Fruit fly (Drosophila melanogaster) whole organism, adult: ENCODE data around the gene CG18262.

Experiments
- CG11617 ChIP-seq: fragments of 200-800 bp; sonication (Bioruptor generic); optimal IDR thresholded peaks from 2 replicates; lab custom pipeline; 2017; ENCODE audit warnings: mild to moderate bottlenecking, missing biosample characterization, missing genetic modification reagents, missing genetic modification characterization
- CG12768 ChIP-seq: fragments of 200-800 bp; sonication (Bioruptor generic); optimal IDR thresholded peaks from 2 replicates; lab custom pipeline; 2017; ENCODE audit warnings: missing biosample characterization, missing genetic modification characterization, mild to moderate bottlenecking, moderate library complexity, missing genetic modification reagents
- CG14711 ChIP-seq: fragments of 200-800 bp; sonication (Bioruptor generic); optimal IDR thresholded peaks from 2 replicates; lab custom pipeline; 2018; ENCODE audit warnings: missing biosample characterization, mild to moderate bottlenecking, missing genetic modification characterization, moderate library complexity
- CG1620 ChIP-seq: fragments of 200-800 bp; sonication (Bioruptor generic); optimal IDR thresholded peaks from 2 replicates; lab custom pipeline; 2016; ENCODE audit warnings: missing biosample characterization, missing genetic modification characterization
- CG33017 ChIP-seq: fragments of 200-800 bp; sonication (Bioruptor generic); optimal IDR thresholded peaks from 2 replicates; lab custom pipeline; 2018; ENCODE audit warnings: missing biosample characterization, mild to moderate bottlenecking, missing genetic modification characterization, moderate library complexity
- CG5204 ChIP-seq: fragments of 200-800 bp; sonication (Bioruptor generic); optimal IDR thresholded peaks from 2 replicates; lab custom pipeline; 2016; ENCODE audit warnings: missing biosample characterization, missing genetic modification characterization
- CG7045 ChIP-seq: fragments of 200-800 bp; sonication (Bioruptor generic); optimal IDR thresholded peaks from 2 replicates; lab custom pipeline; 2017; ENCODE audit warnings: missing biosample characterization, mild to moderate bottlenecking, missing genetic modification characterization
- CG7101 ChIP-seq: fragments of 200-800 bp; sonication (Bioruptor generic); optimal IDR thresholded peaks from 2 replicates; lab custom pipeline; 2018; ENCODE audit warnings: missing biosample characterization, mild to moderate bottlenecking, missing genetic modification characterization, moderate library complexity
- Clk ChIP-seq: fragments of 200-800 bp; sonication (Bioruptor generic); optimal IDR thresholded peaks from 2 replicates; lab custom pipeline; 2017; ENCODE audit warnings: missing biosample characterization, missing genetic modification characterization
- Crg-1 ChIP-seq: fragments of 200-800 bp; sonication (Bioruptor generic); optimal IDR thresholded peaks from 2 replicates; lab custom pipeline; 2016; ENCODE audit warnings: missing biosample characterization, missing genetic modification characterization
- Hr96 ChIP-seq: fragments of 200-800 bp; sonication (Bioruptor generic); optimal IDR thresholded peaks from 2 replicates; lab custom pipeline; 2016; ENCODE audit warnings: missing biosample characterization, missing genetic modification characterization
- Mnt ChIP-seq: fragments of 200-800 bp; sonication (Bioruptor generic); optimal IDR thresholded peaks from 2 replicates; lab custom pipeline; 2016; ENCODE audit warnings: missing biosample characterization, mild to moderate bottlenecking, missing genetic modification characterization
- bab1 ChIP-seq: fragments of 200-800 bp; sonication (Bioruptor generic); optimal IDR thresholded peaks from 3 replicates; lab custom pipeline; 2019; ENCODE audit warnings: missing biosample characterization, mild to moderate bottlenecking, missing genetic modification characterization, moderate library complexity
- cic ChIP-seq: fragments of 200-800 bp; sonication (Bioruptor generic); optimal IDR thresholded peaks from 2 replicates; lab custom pipeline; 2017; ENCODE audit warnings: missing biosample characterization, mild to moderate bottlenecking, missing genetic modification characterization, moderate library complexity
- cnc ChIP-seq, 2 experiments: fragments of >200 bp; optimal IDR thresholded peaks; 2 replicates each; lab custom pipeline; 2017
- kay ChIP-seq: fragments of 200-800 bp; sonication (Bioruptor generic); peaks from one replicate; lab custom pipeline; 2016; ENCODE audit warnings: missing biosample characterization, missing genetic modification characterization, borderline replicate concordance
- ovo ChIP-seq: fragments of 200-800 bp; sonication (Bioruptor generic); optimal IDR thresholded peaks from 2 replicates; lab custom pipeline; 2016; ENCODE audit warnings: missing biosample characterization, missing genetic modification characterization
- pad ChIP-seq: fragments of 200-800 bp; sonication (Bioruptor generic); optimal IDR thresholded peaks from 3 replicates; lab custom pipeline; 2017; ENCODE audit warnings: missing biosample characterization, missing genetic modification characterization, mild to moderate bottlenecking, moderate library complexity, missing genetic modification reagents
- tj ChIP-seq: fragments of 200-800 bp; sonication (Bioruptor generic); optimal IDR thresholded peaks from 3 replicates; lab custom pipeline; 2017; ENCODE audit warnings: missing biosample characterization, mild to moderate bottlenecking, missing genetic modification characterization, moderate library complexity
- toe ChIP-seq: fragments of 200-800 bp; sonication (Bioruptor generic); optimal IDR thresholded peaks from 2 replicates; lab custom pipeline; 2016; ENCODE audit warnings: missing biosample characterization, missing genetic modification characterization

CG18262 gene

dm6 chrX:8145501-8146157 lies 7.1 kb upstream of the CG18262 start, which contains the start of the genes alpha-PheRS and CG2129:
Gene alpha-PheRS, minus strand, starts transcription at chrX:8145602.
Gene CG2129, plus strand, starts transcription at chrX:8145839.
- TF ChIP-seq CG12768 (GFP tag; lab: Kevin White, UChicago): no peak
- TF ChIP-seq Crg-1 (GFP tag; lab: Kevin White, UChicago): peak; percentile 22
- TF ChIP-seq tj (GFP tag; lab: Kevin White, UChicago): peak; percentile 43
- TF ChIP-seq CG14711 (tag; lab: Kevin White, UChicago): peak; percentile 66
- peak; percentile 57 for TF ChIP-seq CG11617 (GFP tag; lab: Kevin White, UChicago)
- peak; percentile 44 for TF ChIP-seq CG1620 (GFP tag; lab: Kevin White, UChicago)
- peak; percentile 77 for TF ChIP-seq bab1 (GFP tag; lab: Kevin White, UChicago)
- TF ChIP-seq CG33017 (tag; lab: Kevin White, UChicago): no peak
- TF ChIP-seq Mnt (GFP tag; lab: Kevin White, UChicago): peak; percentile 73
- peak; percentile 13 for TF ChIP-seq pad (GFP tag; lab: Kevin White, UChicago)
- no peak for TF ChIP-seq CG7045 (GFP tag; lab: Kevin White, UChicago)
- peak; percentile 61 for TF ChIP-seq CG7101 (tag; lab: Kevin White, UChicago)

- no peak for TF ChIP-seq tj (GFP tag; lab: Kevin White, UChicago)
- no peak for TF ChIP-seq cic (GFP tag; lab: Kevin White, UChicago)
- TF ChIP-seq ovo: no peak
These were observed 5.1 kb upstream of the CG18262 start, which contains the start of gene CG15336 for dm6 chrX:8147649-8148048. Gene CG15336, plus strand, starts transcription at chrX:8147949.

- TF ChIP-seq CG1620 (GFP tag; lab: Kevin White, UChicago) (no peak), CG7045 (GFP tag; lab: Kevin White, UChicago) (no peak), toe (GFP tag; lab: Kevin White, UChicago) (no peak), CG14711 (tag; lab: Kevin White, UChicago) (no peak), kay (GFP tag; lab: Kevin White, UChicago) (no peak), CG5204 (GFP tag; lab: Kevin White, UChicago) (no peak), CG7101 (tag; lab: Kevin White, UChicago) (no peak), cic (GFP tag; lab: Kevin White, UChicago) (no peak), bab1 (GFP tag; lab: Kevin White, UChicago) (no peak), ovo (no peak), CG12768 (GFP tag; lab: Kevin White, UChicago) (no peak), Crg-1 (GFP tag; lab: Kevin White, UChicago) (no peak), Hr96 (GFP tag; lab: Kevin White, UChicago) (no peak), pad (GFP tag; lab: Kevin White, UChicago) (no peak)
These were observed 4.2 kb upstream of the CG18262 start, which contains the start of gene CG10959 for dm6 chrX:8148556-8148955. Gene CG10959, plus strand, starts transcription at chrX:8148783.

- TF ChIP-seq Mnt (GFP tag; lab: Kevin White, UChicago): no peak
- TF ChIP-seq ovo: peak; percentile 64
These were observed 671 bp upstream of the CG18262 start, which contains the start of gene Gbeta5 for dm6 chrX:8152077-8152476. Gene Gbeta5, minus strand, starts transcription at chrX:8152275.

- TF ChIP-seq ovo (peak; percentile 81), CG11617 (GFP tag; lab: Kevin White, UChicago) (peak; percentile 87), Crg-1 (GFP tag; lab: Kevin White, UChicago) (peak; percentile 68), tj (GFP tag; lab: Kevin White, UChicago) (peak; percentile 71), cnc (optimal IDR thresholded peaks at IDR 0.05; lab: Kevin White, UChicago) (no peak), kay (GFP tag; lab: Kevin White, UChicago) (no peak), cic (GFP tag; lab: Kevin White, UChicago) (peak; percentile 51), Mnt (GFP tag; lab: Kevin White, UChicago) (peak; percentile 92), CG5204 (GFP tag; lab: Kevin White, UChicago) (peak; percentile 76), toe (GFP tag; lab: Kevin White, UChicago) (peak; percentile 73), CG7101 (tag; lab: Kevin White, UChicago) (peak; percentile 90), bab1 (GFP tag; lab: Kevin White, UChicago) (peak; percentile 78), CG7045 (GFP tag; lab: Kevin White, UChicago) (peak; percentile 74), CG12768 (GFP tag; lab: Kevin White, UChicago) (peak; percentile 66), CG14711 (tag; lab: Kevin White, UChicago) (peak; percentile 80), Clk (GFP tag; lab: Kevin White, UChicago) (peak; percentile 54), pad (GFP tag; lab: Kevin White, UChicago) (peak; percentile 81), Hr96 (GFP tag; lab: Kevin White, UChicago) (no peak), CG1620 (GFP tag; lab: Kevin White, UChicago) (peak; percentile 87), CG33017 (tag; lab: Kevin White, UChicago) (peak; percentile 76)
These were observed 4.5 kb downstream of the CG18262 start, which contains the start of the genes Traf6 and GIIIspla2 for dm6 chrX:8157294-8157693. Gene Traf6, minus strand, starts transcription at chrX:8157386. Gene GIIIspla2, plus strand, starts transcription at chrX:8157628.

- TF ChIP-seq pad (GFP tag; lab: Kevin White, UChicago) (no peak), CG11617 (GFP tag; lab: Kevin White, UChicago) (no peak), CG7045 (GFP tag; lab: Kevin White, UChicago) (no peak), bab1 (GFP tag; lab: Kevin White, UChicago) (no peak), toe (GFP tag; lab: Kevin White, UChicago) (no peak), CG12768 (GFP tag; lab: Kevin White, UChicago) (no peak)
These were observed 6.3 kb downstream of the CG18262 start for dm6 chrX:8158942-8159472.
